Worm (Caenorhabditis elegans) whole organism, mixed stage, embryonic: ENCODE measurements around the gene B0496.11.
A peak's percentile ranks its signal among the peaks of the same experiment; 100 is the strongest.

Experiments
- M03D4.4 ChIP-seq: sonication (generic microtip); optimal IDR thresholded peaks from 2 replicates; lab custom pipeline; 2017; ENCODE audit warnings: mild to moderate bottlenecking, missing genetic modification characterization, missing compliant biosample characterization
- bed-3 ChIP-seq: fragments of 200-800 bp; sonication (Bioruptor generic); optimal IDR thresholded peaks from 3 replicates; lab custom pipeline; 2018; ENCODE audit warnings: mild to moderate bottlenecking, missing genetic modification characterization, moderate library complexity, missing compliant biosample characterization
- blmp-1 ChIP-seq: fragments of 150-350 bp; optimal IDR thresholded peaks from 2 replicates; lab custom pipeline; 2014; ENCODE audit warnings: missing biosample characterization, missing genetic modification characterization
- ceh-39 ChIP-seq: fragments of 150-350 bp; optimal IDR thresholded peaks from 2 replicates; lab custom pipeline; 2014; ENCODE audit warnings: missing biosample characterization, missing genetic modification characterization
- ceh-43 ChIP-seq: fragments of 200-800 bp; sonication (Bioruptor generic); optimal IDR thresholded peaks from 2 replicates; lab custom pipeline; 2018; ENCODE audit warnings: mild to moderate bottlenecking, missing genetic modification characterization, moderate library complexity, missing compliant biosample characterization
- ceh-83 ChIP-seq: fragments of 200-800 bp; sonication (Bioruptor generic); optimal IDR thresholded peaks from 2 replicates; lab custom pipeline; 2018; ENCODE audit warnings: mild to moderate bottlenecking, missing genetic modification characterization, missing compliant biosample characterization
- ces-1 ChIP-seq: fragments of 150-350 bp; optimal IDR thresholded peaks from 2 replicates; lab custom pipeline; 2014; ENCODE audit warnings: missing biosample characterization, missing genetic modification reagents, missing genetic modification characterization
- cnd-1 ChIP-seq: fragments of 200-800 bp; sonication (Bioruptor generic); optimal IDR thresholded peaks from 2 replicates; lab custom pipeline; 2018; ENCODE audit warnings: mild to moderate bottlenecking, missing genetic modification characterization, missing compliant biosample characterization
- drap-1 ChIP-seq: fragments of 200-800 bp; sonication (Bioruptor generic); optimal IDR thresholded peaks from 3 replicates; lab custom pipeline; 2018; ENCODE audit warnings: mild to moderate bottlenecking, missing genetic modification characterization, missing compliant biosample characterization
- elt-1 ChIP-seq: sonication (generic microtip); optimal IDR thresholded peaks from 2 replicates; lab custom pipeline; 2017; ENCODE audit warnings: missing genetic modification characterization, mild to moderate bottlenecking, missing compliant biosample characterization, antibody characterized with exemption, moderate library complexity, borderline replicate concordance; ENCODE audit not compliant: insufficient read depth
- elt-3 ChIP-seq: fragments of 150-350 bp; optimal IDR thresholded peaks from 2 replicates; lab custom pipeline; 2014; ENCODE audit warnings: missing biosample characterization, missing genetic modification characterization
- flh-1 ChIP-seq: fragments of 200-800 bp; sonication (Bioruptor generic); optimal IDR thresholded peaks from 2 replicates; lab custom pipeline; 2018; ENCODE audit warnings: mild to moderate bottlenecking, missing genetic modification characterization, moderate library complexity, missing compliant biosample characterization
- ham-2 ChIP-seq: fragments of 200-800 bp; sonication (Bioruptor generic); optimal IDR thresholded peaks from 2 replicates; lab custom pipeline; 2018; ENCODE audit warnings: mild to moderate bottlenecking, missing genetic modification characterization, missing compliant biosample characterization
- hlh-1 ChIP-seq: fragments of 150-350 bp; optimal IDR thresholded peaks from 2 replicates; lab custom pipeline; 2014; ENCODE audit warnings: missing biosample characterization, missing genetic modification reagents, missing genetic modification characterization
- lin-13 ChIP-seq: fragments of 150-350 bp; optimal IDR thresholded peaks from 2 replicates; lab custom pipeline; 2014; ENCODE audit warnings: missing biosample characterization, missing genetic modification characterization
- lin-32 ChIP-seq: fragments of 200-800 bp; sonication (Bioruptor generic); optimal IDR thresholded peaks from 2 replicates; lab custom pipeline; 2018; ENCODE audit warnings: mild to moderate bottlenecking, missing genetic modification characterization, missing compliant biosample characterization
- lsy-2 ChIP-seq: fragments of 150-350 bp; optimal IDR thresholded peaks from 2 replicates; lab custom pipeline; 2014; ENCODE audit warnings: missing biosample characterization, missing genetic modification characterization
- mab-5 ChIP-seq: fragments of 150-350 bp; optimal IDR thresholded peaks from 2 replicates; lab custom pipeline; 2014; ENCODE audit warnings: missing biosample characterization, missing genetic modification characterization
- mep-1 ChIP-seq: fragments of 150-350 bp; optimal IDR thresholded peaks from 2 replicates; lab custom pipeline; 2017; ENCODE audit warnings: missing biosample characterization, missing genetic modification reagents, missing genetic modification characterization, inconsistent platforms
- mls-2 ChIP-seq: sonication (generic microtip); optimal IDR thresholded peaks from 2 replicates; lab custom pipeline; 2016; ENCODE audit warnings: mild to moderate bottlenecking, missing genetic modification characterization, moderate library complexity, missing compliant biosample characterization
- nhr-12 ChIP-seq: fragments of 150-350 bp; optimal IDR thresholded peaks from 2 replicates; lab custom pipeline; 2014; ENCODE audit warnings: missing biosample characterization, missing genetic modification characterization
- nhr-2 ChIP-seq: fragments of 150-350 bp; optimal IDR thresholded peaks from 2 replicates; lab custom pipeline; 2014; ENCODE audit warnings: missing biosample characterization, missing genetic modification characterization
- nhr-237 ChIP-seq: fragments of 150-350 bp; optimal IDR thresholded peaks from 2 replicates; lab custom pipeline; 2014; ENCODE audit warnings: missing biosample characterization, missing genetic modification characterization
- nhr-28 ChIP-seq: fragments of 150-350 bp; optimal IDR thresholded peaks from 2 replicates; lab custom pipeline; 2014; ENCODE audit warnings: missing biosample characterization, missing genetic modification characterization
- nhr-76 ChIP-seq: sonication (generic microtip); optimal IDR thresholded peaks from 2 replicates; lab custom pipeline; 2017; ENCODE audit warnings: missing biosample characterization, missing genetic modification characterization
- pha-4 ChIP-seq: fragments of 150-350 bp; optimal IDR thresholded peaks from 2 replicates; lab custom pipeline; 2018; ENCODE audit warnings: missing biosample characterization, missing genetic modification reagents, missing genetic modification characterization
- sem-2 ChIP-seq: fragments of 200-800 bp; sonication (Bioruptor generic); optimal IDR thresholded peaks from 2 replicates; lab custom pipeline; 2018; ENCODE audit warnings: mild to moderate bottlenecking, missing genetic modification characterization, missing compliant biosample characterization
- snpc-4 ChIP-seq: fragments of 150-350 bp; optimal IDR thresholded peaks from 2 replicates; lab custom pipeline; 2014; ENCODE audit warnings: missing biosample characterization, missing genetic modification characterization
- sptf-1 ChIP-seq: sonication (generic microtip); optimal IDR thresholded peaks from 2 replicates; lab custom pipeline; 2017; ENCODE audit warnings: mild to moderate bottlenecking, missing genetic modification characterization, moderate library complexity, missing compliant biosample characterization
- tbx-8 ChIP-seq: fragments of 200-800 bp; sonication (Bioruptor generic); optimal IDR thresholded peaks from 2 replicates; lab custom pipeline; 2018; ENCODE audit warnings: mild to moderate bottlenecking, missing genetic modification characterization, moderate library complexity, missing compliant biosample characterization
- unc-120 ChIP-seq: sonication (generic microtip); optimal IDR thresholded peaks from 2 replicates; lab custom pipeline; 2017; ENCODE audit warnings: missing genetic modification characterization, missing compliant biosample characterization; ENCODE audit not compliant: poor library complexity, severe bottlenecking
- unc-39 ChIP-seq: fragments of 150-350 bp; optimal IDR thresholded peaks from 2 replicates; lab custom pipeline; 2014; ENCODE audit warnings: missing biosample characterization, missing genetic modification characterization
- unc-62 ChIP-seq: fragments of 150-350 bp; optimal IDR thresholded peaks from 2 replicates; lab custom pipeline; 2014; ENCODE audit warnings: missing biosample characterization, missing genetic modification reagents, missing genetic modification characterization
- zip-8 ChIP-seq: fragments of 150-350 bp; optimal IDR thresholded peaks from 2 replicates; lab custom pipeline; 2014; ENCODE audit warnings: missing biosample characterization, missing genetic modification characterization
- ztf-11 ChIP-seq: fragments of 150-350 bp; optimal IDR thresholded peaks from 2 replicates; lab custom pipeline; 2014; ENCODE audit warnings: missing biosample characterization, missing genetic modification characterization

B0496.11 gene

ce11 chrIV:7386835-7387551 is 46.8 kb downstream of the B0496.11 start:
- no peak for TF ChIP-seq lsy-2 (tag; lab: Kevin White, UChicago)
- TF ChIP-seq bed-3 (GFP tag; lab: Kevin White, UChicago): no peak
- TF ChIP-seq nhr-12 (tag; lab: Kevin White, UChicago): no peak
- TF ChIP-seq unc-120 (tag; lab: Kevin White, UChicago): peak; percentile 61
- TF ChIP-seq pha-4 (tag; lab: Kevin White, UChicago): peak; percentile 53
- no peak for TF ChIP-seq hlh-1 (tag; lab: Kevin White, UChicago)
- no peak for TF ChIP-seq elt-1 (tag; lab: Kevin White, UChicago)
- no peak for TF ChIP-seq nhr-76
- no peak for TF ChIP-seq mab-5 (tag; lab: Kevin White, UChicago)
- TF ChIP-seq nhr-2 (tag; lab: Kevin White, UChicago): no peak
- TF ChIP-seq zip-8 (tag; lab: Kevin White, UChicago): no peak
- no peak for TF ChIP-seq M03D4.4
- peak; percentile 33 for TF ChIP-seq mep-1 (tag; lab: Kevin White, UChicago)
- no peak for TF ChIP-seq sem-2
- no peak for TF ChIP-seq cnd-1 (tag; lab: Kevin White, UChicago)
- no peak for TF ChIP-seq elt-3 (tag; lab: Kevin White, UChicago)
- TF ChIP-seq ceh-39: no peak
- TF ChIP-seq ces-1: peak; percentile 83
- TF ChIP-seq unc-39: no peak
- no peak for TF ChIP-seq nhr-28 (tag; lab: Kevin White, UChicago)
- TF ChIP-seq flh-1 (GFP tag; lab: Kevin White, UChicago): no peak
- peak; percentile 76 for TF ChIP-seq mls-2 (tag; lab: Kevin White, UChicago)
- no peak for TF ChIP-seq tbx-8
- TF ChIP-seq lin-13 (tag; lab: Kevin White, UChicago): peak; percentile 21
- peak; percentile 34 for TF ChIP-seq drap-1 (GFP tag; lab: Kevin White, UChicago)
- TF ChIP-seq ham-2 (GFP tag; lab: Kevin White, UChicago): peak; percentile 60
- TF ChIP-seq snpc-4: no peak
- TF ChIP-seq ceh-83: no peak
- no peak for TF ChIP-seq blmp-1
- peak; percentile 90 for TF ChIP-seq unc-62
- TF ChIP-seq nhr-237 (tag; lab: Kevin White, UChicago): peak; percentile 41
- peak; percentile 41 for TF ChIP-seq sptf-1 (tag; lab: Kevin White, UChicago)
- no peak for TF ChIP-seq ceh-43
- TF ChIP-seq ztf-11 (tag; lab: Kevin White, UChicago): no peak
- TF ChIP-seq lin-32 (GFP tag; lab: Kevin White, UChicago): no peak
